Worm (Caenorhabditis elegans) whole organism, young adult: Measurements from ENCODE around the gene letm-1.
A peak's percentile ranks its signal among the peaks of the same experiment; 100 is the strongest.

Experiments
- B0336.3 ChIP-seq: fragments of 200-800 bp; sonication (Bioruptor generic); IDR thresholded peaks from 2 replicates; pipeline ENCODE4 v1.3.6; 2022; ENCODE audit warnings: missing genetic modification characterization, missing compliant biosample characterization
- C06A6.2 ChIP-seq: fragments of 200-800 bp; sonication (Bioruptor generic); conservative IDR thresholded peaks from 2 replicates; pipeline ENCODE4 v1.3.6; 2022; ENCODE audit warnings: missing genetic modification characterization, missing compliant biosample characterization
- D2030.7 ChIP-seq: fragments of 200-800 bp; sonication (Bioruptor generic); IDR thresholded peaks from 2 replicates; pipeline ENCODE4 v1.3.6; 2022; ENCODE audit warnings: missing genetic modification reagents, missing genetic modification characterization, missing compliant biosample characterization
- F22D6.2 ChIP-seq: sonication (generic microtip); optimal IDR thresholded peaks from 2 replicates; lab custom pipeline; 2016; ENCODE audit warnings: mild to moderate bottlenecking, missing genetic modification characterization, missing compliant biosample characterization
- F23B12.7 ChIP-seq: sonication (generic microtip); optimal IDR thresholded peaks from 2 replicates; lab custom pipeline; 2017; ENCODE audit warnings: missing genetic modification characterization, mild to moderate bottlenecking, missing compliant biosample characterization, antibody characterized with exemption, moderate library complexity; ENCODE audit not compliant: insufficient read depth
- F52B5.7 ChIP-seq: sonication (generic microtip); optimal IDR thresholded peaks from 2 replicates; lab custom pipeline; 2016; ENCODE audit warnings: mild to moderate bottlenecking, missing genetic modification characterization, missing compliant biosample characterization
- F55B11.4 ChIP-seq: sonication (generic microtip); optimal IDR thresholded peaks from 2 replicates; lab custom pipeline; 2016; ENCODE audit warnings: missing compliant biosample characterization, missing genetic modification characterization, borderline replicate concordance; ENCODE audit not compliant: insufficient read depth
- F57C9.4 ChIP-seq: sonication (generic microtip); optimal IDR thresholded peaks from 2 replicates; lab custom pipeline; 2017; ENCODE audit warnings: mild to moderate bottlenecking, missing genetic modification characterization, missing compliant biosample characterization
- Y79H2A.3 ChIP-seq: fragments of 200-800 bp; sonication (Bioruptor generic); conservative IDR thresholded peaks from 2 replicates; pipeline ENCODE4 v1.3.6; 2022; ENCODE audit warnings: missing genetic modification reagents, missing genetic modification characterization, missing compliant biosample characterization
- Y95B8A.8 ChIP-seq: fragments of 200-800 bp; sonication (Bioruptor generic); IDR thresholded peaks from 2 replicates; pipeline ENCODE4 v1.3.6; 2022; ENCODE audit warnings: missing genetic modification reagents, missing genetic modification characterization, missing compliant biosample characterization
- ZK185.1 ChIP-seq: sonication (generic microtip); optimal IDR thresholded peaks from 2 replicates; lab custom pipeline; 2016; ENCODE audit warnings: mild to moderate bottlenecking, missing genetic modification characterization, missing compliant biosample characterization; ENCODE audit not compliant: poor library complexity, severe bottlenecking
- aptf-2 ChIP-seq: fragments of 200-800 bp; sonication (Bioruptor generic); conservative IDR thresholded peaks from 2 replicates; pipeline ENCODE4 v1.3.6; 2022; ENCODE audit warnings: missing genetic modification reagents, missing genetic modification characterization, missing compliant biosample characterization
- atf-7 ChIP-seq: sonication (generic microtip); optimal IDR thresholded peaks from 2 replicates; lab custom pipeline; 2017; ENCODE audit warnings: mild to moderate bottlenecking, missing genetic modification characterization, missing compliant biosample characterization
- attf-5 ChIP-seq: fragments of 200-800 bp; sonication (Bioruptor generic); optimal IDR thresholded peaks from 2 replicates; lab custom pipeline; 2018; ENCODE audit warnings: mild to moderate bottlenecking, missing genetic modification characterization, missing compliant biosample characterization
- attf-6 ChIP-seq: fragments of 200-800 bp; sonication (Bioruptor generic); IDR thresholded peaks from 2 replicates; pipeline ENCODE4 v1.3.6; 2022; ENCODE audit warnings: missing genetic modification reagents, missing genetic modification characterization, missing compliant biosample characterization
- bed-1 ChIP-seq: fragments of 200-800 bp; sonication (Bioruptor generic); IDR thresholded peaks from 2 replicates; pipeline ENCODE4 v1.3.6; 2022; ENCODE audit warnings: missing genetic modification reagents, missing genetic modification characterization, missing compliant biosample characterization
- ccch-3 ChIP-seq: fragments of 200-800 bp; sonication (Bioruptor generic); optimal IDR thresholded peaks from 2 replicates; lab custom pipeline; 2018; ENCODE audit warnings: mild to moderate bottlenecking, missing genetic modification characterization, missing compliant biosample characterization
- cebp-2 ChIP-seq: fragments of 200-800 bp; sonication (Bioruptor generic); IDR thresholded peaks from 2 replicates; pipeline ENCODE4 v1.3.6; 2022; ENCODE audit warnings: missing genetic modification characterization, missing compliant biosample characterization
- ceh-100 ChIP-seq: fragments of 200-800 bp; sonication (Bioruptor generic); IDR thresholded peaks from 2 replicates; pipeline ENCODE4 v1.3.6; 2022; ENCODE audit warnings: missing genetic modification reagents, missing genetic modification characterization, missing compliant biosample characterization
- ceh-58 ChIP-seq: fragments of 200-800 bp; sonication (Bioruptor generic); IDR thresholded peaks from 2 replicates; pipeline ENCODE4 v1.3.6; 2022; ENCODE audit warnings: missing genetic modification characterization, missing compliant biosample characterization
- chd-7 ChIP-seq: sonication (generic microtip); optimal IDR thresholded peaks from 2 replicates; lab custom pipeline; 2016; ENCODE audit warnings: mild to moderate bottlenecking, missing genetic modification characterization, moderate library complexity, missing compliant biosample characterization
- die-1 ChIP-seq: sonication (generic microtip); optimal IDR thresholded peaks from 2 replicates; lab custom pipeline; 2016; ENCODE audit warnings: missing genotype, mild to moderate bottlenecking, missing genetic modification characterization, missing compliant biosample characterization
- egl-18 ChIP-seq: fragments of 200-800 bp; sonication (Bioruptor generic); IDR thresholded peaks from 2 replicates; pipeline ENCODE4 v1.3.6; 2022; ENCODE audit warnings: missing genetic modification reagents, missing genetic modification characterization, missing compliant biosample characterization
- gei-17 ChIP-seq: fragments of 200-800 bp; sonication (Bioruptor generic); optimal IDR thresholded peaks from 2 replicates; lab custom pipeline; 2018; ENCODE audit warnings: mild to moderate bottlenecking, missing genetic modification characterization, missing compliant biosample characterization
- hrde-1 ChIP-seq: sonication (generic microtip); optimal IDR thresholded peaks from 2 replicates; lab custom pipeline; 2016; ENCODE audit warnings: missing genetic modification characterization, mild to moderate bottlenecking, missing compliant biosample characterization, moderate library complexity, missing genotype, missing genetic modification reagents, borderline replicate concordance
- hsf-1 ChIP-seq: fragments of 200-800 bp; sonication (Bioruptor generic); IDR thresholded peaks from 2 replicates; pipeline ENCODE4 v1.3.6; 2022; ENCODE audit warnings: missing genetic modification reagents, missing genetic modification characterization, missing compliant biosample characterization
- let-607 ChIP-seq, 2 experiments: fragments of 200-800 bp in 1 of 2; sonication (Bioruptor generic) in 1 of 2; sonication (generic microtip) in 1 of 2; optimal IDR thresholded peaks; 2 replicates each; lab custom pipeline; 2016 to 2018; ENCODE audit warnings: mild to moderate bottlenecking in 2 of 2, missing compliant biosample characterization in 2 of 2, missing genetic modification characterization in 2 of 2, moderate library complexity in 2 of 2, missing genotype in 1 of 2
- madf-10 ChIP-seq: sonication (generic microtip); optimal IDR thresholded peaks from 2 replicates; lab custom pipeline; 2016; ENCODE audit warnings: mild to moderate bottlenecking, missing genetic modification characterization, missing compliant biosample characterization
- madf-3 ChIP-seq: fragments of 200-800 bp; sonication (Bioruptor generic); IDR thresholded peaks from 2 replicates; pipeline ENCODE4 v1.3.6; 2022; ENCODE audit warnings: missing genetic modification reagents, missing genetic modification characterization, missing compliant biosample characterization
- madf-6 ChIP-seq: fragments of 200-800 bp; sonication (Bioruptor generic); IDR thresholded peaks from 2 replicates; pipeline ENCODE4 v1.3.6; 2022; ENCODE audit warnings: missing genetic modification reagents, missing genetic modification characterization, missing compliant biosample characterization
- mel-28 ChIP-seq: sonication (generic microtip); optimal IDR thresholded peaks from 2 replicates; lab custom pipeline; 2016; ENCODE audit warnings: borderline replicate concordance, mild to moderate bottlenecking, missing genetic modification characterization, missing compliant biosample characterization
- mes-4 ChIP-seq: sonication (generic microtip); optimal IDR thresholded peaks from 2 replicates; lab custom pipeline; 2016; ENCODE audit warnings: missing genotype, missing genetic modification characterization, missing compliant biosample characterization
- nhr-179 ChIP-seq: sonication (generic microtip); optimal IDR thresholded peaks from 2 replicates; lab custom pipeline; 2016; ENCODE audit warnings: mild to moderate bottlenecking, missing genetic modification characterization, missing compliant biosample characterization
- pbrm-1 ChIP-seq: fragments of 200-800 bp; sonication (Bioruptor generic); IDR thresholded peaks from 2 replicates; pipeline ENCODE4 v1.3.6; 2022; ENCODE audit warnings: missing genetic modification reagents, missing genetic modification characterization, missing compliant biosample characterization
- repo-1 ChIP-seq: sonication (generic microtip); optimal IDR thresholded peaks from 2 replicates; lab custom pipeline; 2017; ENCODE audit warnings: mild to moderate bottlenecking, missing genetic modification characterization, missing compliant biosample characterization
- rpc-1 ChIP-seq, 2 experiments: fragments of 150-350 bp in 1 of 2; sonication (generic microtip) in 1 of 2; optimal IDR thresholded peaks; 2 replicates each; lab custom pipeline; 2014 to 2018; ENCODE audit warnings: missing biosample characterization in 1 of 2, missing genetic modification characterization in 1 of 2, missing genetic modification reagents in 1 of 2, missing genotype in 1 of 2
- sea-2 ChIP-seq: fragments of 200-800 bp; sonication (Bioruptor generic); IDR thresholded peaks from 2 replicates; pipeline ENCODE4 v1.3.6; 2022; ENCODE audit warnings: missing genetic modification characterization, missing compliant biosample characterization
- snpc-1.1 ChIP-seq: sonication (generic microtip); optimal IDR thresholded peaks from 2 replicates; lab custom pipeline; 2017; ENCODE audit warnings: missing genetic modification characterization, mild to moderate bottlenecking, missing compliant biosample characterization, antibody characterized with exemption, moderate library complexity, missing genotype, missing genetic modification reagents; ENCODE audit not compliant: insufficient read depth
- snpc-4 ChIP-seq, 5 experiments: fragments of 150-350 bp in 1 of 5; sonication (generic microtip) in 4 of 5; optimal IDR thresholded peaks; 2 replicates each; lab custom pipeline; 2014 to 2018; ENCODE audit warnings: missing genetic modification characterization in 5 of 5, missing biosample characterization in 3 of 5, antibody characterized with exemption in 2 of 5, mild to moderate bottlenecking in 2 of 5, missing compliant biosample characterization in 2 of 5, missing genotype in 2 of 5, moderate library complexity in 2 of 5, missing genetic modification reagents in 1 of 5
- somi-1 ChIP-seq: fragments of 200-800 bp; sonication (Bioruptor generic); optimal IDR thresholded peaks from 2 replicates; lab custom pipeline; 2018; ENCODE audit warnings: mild to moderate bottlenecking, missing genetic modification characterization, missing compliant biosample characterization
- tbp1 ChIP-seq: fragments of 200-800 bp; sonication (Bioruptor generic); optimal IDR thresholded peaks from 2 replicates; lab custom pipeline; 2018; ENCODE audit warnings: mild to moderate bottlenecking, missing genetic modification characterization, missing compliant biosample characterization
- tlf-1 ChIP-seq: fragments of 200-800 bp; sonication (Bioruptor generic); optimal IDR thresholded peaks from 2 replicates; lab custom pipeline; 2018; ENCODE audit warnings: mild to moderate bottlenecking, missing genetic modification characterization, missing compliant biosample characterization
- ztf-22 ChIP-seq: fragments of 200-800 bp; sonication (Bioruptor generic); optimal IDR thresholded peaks from 2 replicates; lab custom pipeline; 2018; ENCODE audit warnings: mild to moderate bottlenecking, missing genetic modification characterization, moderate library complexity, missing compliant biosample characterization
- ztf-26 ChIP-seq: sonication (generic microtip); optimal IDR thresholded peaks from 2 replicates; lab custom pipeline; 2017; ENCODE audit warnings: missing genetic modification characterization, missing compliant biosample characterization
- ztf-28 ChIP-seq: fragments of 200-800 bp; sonication (Bioruptor generic); IDR thresholded peaks from 2 replicates; pipeline ENCODE4 v1.3.6; 2022; ENCODE audit warnings: missing genetic modification reagents, missing genetic modification characterization, missing compliant biosample characterization

The letm-1 gene

ce11 chrV:13621720-13622119, 39.3 kb upstream of the letm-1 start, which contains the start of gene F53F4.16:
F53F4.16 (minus strand) TSS chrV:13621820.
- TF ChIP-seq madf-10 (no peak), hsf-1 (GFP tag; lab: Robert Waterston, UW) (no peak), aptf-2 (GFP tag; lab: Robert Waterston, UW) (no peak), snpc-4 (GFP tag; optimal IDR thresholded peaks at IDR 0.05; lab: Kevin White, UChicago) (no peak), snpc-4 (tag; optimal IDR thresholded peaks at IDR 0.05; lab: Kevin White, UChicago) (no peak), F52B5.7 (no peak), ceh-58 (GFP tag; lab: Robert Waterston, UW) (no peak), attf-5 (GFP tag; lab: Kevin White, UChicago) (no peak), somi-1 (GFP tag; lab: Kevin White, UChicago) (no peak), tbp1 (no peak), F55B11.4 (tag; lab: Kevin White, UChicago) (no peak), egl-18 (GFP tag; lab: Robert Waterston, UW) (no peak), let-607 (tag; optimal IDR thresholded peaks at IDR 0.05; lab: Kevin White, UChicago) (no peak)

DNA sequence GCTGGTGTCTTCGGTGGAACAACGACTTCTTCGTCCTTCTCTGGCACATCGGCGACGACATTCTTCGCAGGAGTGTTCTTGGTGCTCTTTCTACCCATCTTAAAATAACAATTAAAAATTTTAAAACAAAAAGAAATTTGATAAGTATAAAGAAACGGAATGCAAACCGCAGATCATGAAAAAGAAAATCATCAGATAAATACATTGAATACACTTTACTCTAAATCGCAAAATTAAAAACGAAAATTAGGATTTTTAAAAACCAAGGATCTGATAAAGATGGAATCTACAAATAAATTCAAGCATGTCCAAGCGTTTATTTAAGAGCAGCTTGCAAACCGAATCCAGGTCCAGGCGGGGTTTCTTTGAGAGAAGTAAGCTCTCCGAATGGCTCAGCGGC, 36.6 kb upstream of the letm-1 start, which contains the start of gene F53F4.11:
Gene F53F4.11, minus strand, starts transcription at position 101 of the 400 bp plus-strand sequence.
- TF ChIP-seq Y79H2A.3: no peak
- TF ChIP-seq bed-1 (GFP tag; lab: Robert Waterston, UW): no peak
- no peak for TF ChIP-seq hrde-1 (tag; lab: Kevin White, UChicago)
- no peak for TF ChIP-seq sea-2
- no peak for TF ChIP-seq nhr-179 (tag; lab: Kevin White, UChicago)
- TF ChIP-seq ztf-28: no peak
- TF ChIP-seq ZK185.1 (tag; lab: Kevin White, UChicago): no peak
- TF ChIP-seq B0336.3 (GFP tag; lab: Robert Waterston, UW): no peak; the same call in 1 of the 2 replicates
- no peak for TF ChIP-seq mes-4
- no peak for TF ChIP-seq repo-1
- peak; percentile 2 for TF ChIP-seq chd-7
- no peak for TF ChIP-seq pbrm-1 (GFP tag; lab: Robert Waterston, UW)
- TF ChIP-seq madf-6: peak; percentile 50
- no peak for TF ChIP-seq cebp-2
- TF ChIP-seq madf-3 (GFP tag; lab: Robert Waterston, UW): 0 out of 2 replicates have a peak, but pooled peaks have one; percentile 73
- peak; percentile 49; the same call in 1 of the 2 replicates for TF ChIP-seq hsf-1 (GFP tag; lab: Robert Waterston, UW)
- TF ChIP-seq attf-6: 0 out of 2 replicates have a peak, but pooled peaks have one; percentile 34
- TF ChIP-seq D2030.7: no peak
- no peak for TF ChIP-seq tbp1
- no peak for TF ChIP-seq rpc-1 (optimal IDR thresholded peaks at IDR 0.05; lab: Kevin White, UChicago)
- TF ChIP-seq rpc-1 (tag; optimal IDR thresholded peaks at IDR 0.05; lab: Kevin White, UChicago): no peak
- no peak for TF ChIP-seq snpc-1.1 (tag; lab: Kevin White, UChicago)
- TF ChIP-seq F55B11.4 (tag; lab: Kevin White, UChicago): no peak
- TF ChIP-seq atf-7 (tag; lab: Kevin White, UChicago): no peak
- no peak for TF ChIP-seq gei-17 (GFP tag; lab: Kevin White, UChicago)
- TF ChIP-seq die-1 (tag; lab: Kevin White, UChicago): no peak
- no peak for TF ChIP-seq ztf-22 (GFP tag; lab: Kevin White, UChicago)
- no peak for TF ChIP-seq ztf-26 (tag; lab: Kevin White, UChicago)
- no peak for TF ChIP-seq mel-28 (tag; lab: Kevin White, UChicago)
- no peak for TF ChIP-seq F23B12.7
- TF ChIP-seq F57C9.4 (tag; lab: Kevin White, UChicago): no peak
- TF ChIP-seq C06A6.2 (GFP tag; lab: Robert Waterston, UW): no peak
- no peak for TF ChIP-seq ccch-3 (GFP tag; lab: Kevin White, UChicago)
- TF ChIP-seq tlf-1 (GFP tag; lab: Kevin White, UChicago): peak; percentile 18
- 0 out of 2 replicates have a peak, but pooled peaks have one; percentile 24 for TF ChIP-seq ceh-100 (GFP tag; lab: Robert Waterston, UW)
- TF ChIP-seq Y95B8A.8 (GFP tag; lab: Robert Waterston, UW): no peak
- no peak for TF ChIP-seq attf-5 (GFP tag; lab: Kevin White, UChicago)
- no peak for TF ChIP-seq F22D6.2 (tag; lab: Kevin White, UChicago)
